Worm (Caenorhabditis elegans) whole organism, mixed stage, embryonic: Measurements from ENCODE around the gene ragc-1.
A peak's percentile ranks its signal among the peaks of the same experiment; 100 is the strongest.

Source experiments
- M03D4.4 ChIP-seq: sonication (generic microtip); optimal IDR thresholded peaks from 2 replicates; lab custom pipeline; 2017; ENCODE audit warnings: mild to moderate bottlenecking, missing genetic modification characterization, missing compliant biosample characterization
- bed-3 ChIP-seq: fragments of 200-800 bp; sonication (Bioruptor generic); optimal IDR thresholded peaks from 3 replicates; lab custom pipeline; 2018; ENCODE audit warnings: mild to moderate bottlenecking, missing genetic modification characterization, moderate library complexity, missing compliant biosample characterization
- blmp-1 ChIP-seq: fragments of 150-350 bp; optimal IDR thresholded peaks from 2 replicates; lab custom pipeline; 2014; ENCODE audit warnings: missing biosample characterization, missing genetic modification characterization
- ceh-43 ChIP-seq: fragments of 200-800 bp; sonication (Bioruptor generic); optimal IDR thresholded peaks from 2 replicates; lab custom pipeline; 2018; ENCODE audit warnings: mild to moderate bottlenecking, missing genetic modification characterization, moderate library complexity, missing compliant biosample characterization
- ceh-83 ChIP-seq: fragments of 200-800 bp; sonication (Bioruptor generic); optimal IDR thresholded peaks from 2 replicates; lab custom pipeline; 2018; ENCODE audit warnings: mild to moderate bottlenecking, missing genetic modification characterization, missing compliant biosample characterization
- ces-1 ChIP-seq: fragments of 150-350 bp; optimal IDR thresholded peaks from 2 replicates; lab custom pipeline; 2014; ENCODE audit warnings: missing biosample characterization, missing genetic modification reagents, missing genetic modification characterization
- cnd-1 ChIP-seq: fragments of 200-800 bp; sonication (Bioruptor generic); optimal IDR thresholded peaks from 2 replicates; lab custom pipeline; 2018; ENCODE audit warnings: mild to moderate bottlenecking, missing genetic modification characterization, missing compliant biosample characterization
- drap-1 ChIP-seq: fragments of 200-800 bp; sonication (Bioruptor generic); optimal IDR thresholded peaks from 3 replicates; lab custom pipeline; 2018; ENCODE audit warnings: mild to moderate bottlenecking, missing genetic modification characterization, missing compliant biosample characterization
- elt-1 ChIP-seq: sonication (generic microtip); optimal IDR thresholded peaks from 2 replicates; lab custom pipeline; 2017; ENCODE audit warnings: missing genetic modification characterization, mild to moderate bottlenecking, missing compliant biosample characterization, antibody characterized with exemption, moderate library complexity, borderline replicate concordance; ENCODE audit not compliant: insufficient read depth
- elt-3 ChIP-seq: fragments of 150-350 bp; optimal IDR thresholded peaks from 2 replicates; lab custom pipeline; 2014; ENCODE audit warnings: missing biosample characterization, missing genetic modification characterization
- flh-1 ChIP-seq: fragments of 200-800 bp; sonication (Bioruptor generic); optimal IDR thresholded peaks from 2 replicates; lab custom pipeline; 2018; ENCODE audit warnings: mild to moderate bottlenecking, missing genetic modification characterization, moderate library complexity, missing compliant biosample characterization
- ham-2 ChIP-seq: fragments of 200-800 bp; sonication (Bioruptor generic); optimal IDR thresholded peaks from 2 replicates; lab custom pipeline; 2018; ENCODE audit warnings: mild to moderate bottlenecking, missing genetic modification characterization, missing compliant biosample characterization
- hlh-1 ChIP-seq: fragments of 150-350 bp; optimal IDR thresholded peaks from 2 replicates; lab custom pipeline; 2014; ENCODE audit warnings: missing biosample characterization, missing genetic modification reagents, missing genetic modification characterization
- lin-13 ChIP-seq: fragments of 150-350 bp; optimal IDR thresholded peaks from 2 replicates; lab custom pipeline; 2014; ENCODE audit warnings: missing biosample characterization, missing genetic modification characterization
- lin-32 ChIP-seq: fragments of 200-800 bp; sonication (Bioruptor generic); optimal IDR thresholded peaks from 2 replicates; lab custom pipeline; 2018; ENCODE audit warnings: mild to moderate bottlenecking, missing genetic modification characterization, missing compliant biosample characterization
- lsy-2 ChIP-seq: fragments of 150-350 bp; optimal IDR thresholded peaks from 2 replicates; lab custom pipeline; 2014; ENCODE audit warnings: missing biosample characterization, missing genetic modification characterization
- mab-5 ChIP-seq: fragments of 150-350 bp; optimal IDR thresholded peaks from 2 replicates; lab custom pipeline; 2014; ENCODE audit warnings: missing biosample characterization, missing genetic modification characterization
- mep-1 ChIP-seq: fragments of 150-350 bp; optimal IDR thresholded peaks from 2 replicates; lab custom pipeline; 2017; ENCODE audit warnings: missing biosample characterization, missing genetic modification reagents, missing genetic modification characterization, inconsistent platforms
- mls-2 ChIP-seq: sonication (generic microtip); optimal IDR thresholded peaks from 2 replicates; lab custom pipeline; 2016; ENCODE audit warnings: mild to moderate bottlenecking, missing genetic modification characterization, moderate library complexity, missing compliant biosample characterization
- nhr-12 ChIP-seq: fragments of 150-350 bp; optimal IDR thresholded peaks from 2 replicates; lab custom pipeline; 2014; ENCODE audit warnings: missing biosample characterization, missing genetic modification characterization
- nhr-237 ChIP-seq: fragments of 150-350 bp; optimal IDR thresholded peaks from 2 replicates; lab custom pipeline; 2014; ENCODE audit warnings: missing biosample characterization, missing genetic modification characterization
- nhr-28 ChIP-seq: fragments of 150-350 bp; optimal IDR thresholded peaks from 2 replicates; lab custom pipeline; 2014; ENCODE audit warnings: missing biosample characterization, missing genetic modification characterization
- nhr-76 ChIP-seq: sonication (generic microtip); optimal IDR thresholded peaks from 2 replicates; lab custom pipeline; 2017; ENCODE audit warnings: missing biosample characterization, missing genetic modification characterization
- pha-4 ChIP-seq: fragments of 150-350 bp; optimal IDR thresholded peaks from 2 replicates; lab custom pipeline; 2018; ENCODE audit warnings: missing biosample characterization, missing genetic modification reagents, missing genetic modification characterization
- sem-2 ChIP-seq: fragments of 200-800 bp; sonication (Bioruptor generic); optimal IDR thresholded peaks from 2 replicates; lab custom pipeline; 2018; ENCODE audit warnings: mild to moderate bottlenecking, missing genetic modification characterization, missing compliant biosample characterization
- snpc-4 ChIP-seq: fragments of 150-350 bp; optimal IDR thresholded peaks from 2 replicates; lab custom pipeline; 2014; ENCODE audit warnings: missing biosample characterization, missing genetic modification characterization
- sptf-1 ChIP-seq: sonication (generic microtip); optimal IDR thresholded peaks from 2 replicates; lab custom pipeline; 2017; ENCODE audit warnings: mild to moderate bottlenecking, missing genetic modification characterization, moderate library complexity, missing compliant biosample characterization
- unc-120 ChIP-seq: sonication (generic microtip); optimal IDR thresholded peaks from 2 replicates; lab custom pipeline; 2017; ENCODE audit warnings: missing genetic modification characterization, missing compliant biosample characterization; ENCODE audit not compliant: poor library complexity, severe bottlenecking
- unc-39 ChIP-seq: fragments of 150-350 bp; optimal IDR thresholded peaks from 2 replicates; lab custom pipeline; 2014; ENCODE audit warnings: missing biosample characterization, missing genetic modification characterization
- unc-62 ChIP-seq: fragments of 150-350 bp; optimal IDR thresholded peaks from 2 replicates; lab custom pipeline; 2014; ENCODE audit warnings: missing biosample characterization, missing genetic modification reagents, missing genetic modification characterization
- zip-8 ChIP-seq: fragments of 150-350 bp; optimal IDR thresholded peaks from 2 replicates; lab custom pipeline; 2014; ENCODE audit warnings: missing biosample characterization, missing genetic modification characterization
- ztf-11 ChIP-seq: fragments of 150-350 bp; optimal IDR thresholded peaks from 2 replicates; lab custom pipeline; 2014; ENCODE audit warnings: missing biosample characterization, missing genetic modification characterization

Gene ragc-1

ce11 chrIV:11604909-11605308 lies at the start of gene ragc-1, which contains the start of gene Y24F12A.1:
ragc-1 (minus strand) TSS chrIV:11604933.
Y24F12A.1 (plus strand) TSS chrIV:11605254.
- TF ChIP-seq unc-120 (tag; lab: Kevin White, UChicago) = peak; percentile 19
- no peak for TF ChIP-seq zip-8
- peak; percentile 58 for TF ChIP-seq sptf-1 (tag; lab: Kevin White, UChicago)
- no peak for TF ChIP-seq nhr-28 (tag; lab: Kevin White, UChicago)
- peak; percentile 71 for TF ChIP-seq hlh-1 (tag; lab: Kevin White, UChicago)
- no peak for TF ChIP-seq nhr-76
- peak; percentile 57 for TF ChIP-seq M03D4.4
- no peak for TF ChIP-seq mls-2 (tag; lab: Kevin White, UChicago)
- TF ChIP-seq flh-1 (GFP tag; lab: Kevin White, UChicago) = peak; percentile 10
- TF ChIP-seq bed-3 (GFP tag; lab: Kevin White, UChicago) = peak; percentile 42
- TF ChIP-seq ceh-43 (GFP tag; lab: Kevin White, UChicago) = peak; percentile 69
- TF ChIP-seq snpc-4 (tag; lab: Kevin White, UChicago) = no peak
- TF ChIP-seq ceh-83 = no peak
- peak; percentile 40 for TF ChIP-seq ces-1 (GFP tag; lab: Kevin White, UChicago)
- TF ChIP-seq pha-4 (tag; lab: Kevin White, UChicago) = peak; percentile 36
- TF ChIP-seq drap-1 (GFP tag; lab: Kevin White, UChicago) = no peak
- TF ChIP-seq unc-39 (tag; lab: Kevin White, UChicago) = no peak
- TF ChIP-seq ztf-11 = no peak
- TF ChIP-seq cnd-1 = no peak
- no peak for TF ChIP-seq nhr-12 (tag; lab: Kevin White, UChicago)
- TF ChIP-seq lin-32 (GFP tag; lab: Kevin White, UChicago) = no peak
- peak; percentile 42 for TF ChIP-seq lsy-2 (tag; lab: Kevin White, UChicago)
- TF ChIP-seq ham-2 (GFP tag; lab: Kevin White, UChicago) = no peak
- no peak for TF ChIP-seq unc-62 (GFP tag; lab: Kevin White, UChicago)
- peak; percentile 12 for TF ChIP-seq nhr-237 (tag; lab: Kevin White, UChicago)
- peak; percentile 75 for TF ChIP-seq mep-1 (tag; lab: Kevin White, UChicago)
- peak; percentile 39 for TF ChIP-seq sem-2
- peak; percentile 17 for TF ChIP-seq elt-1
- TF ChIP-seq elt-3 = no peak
- no peak for TF ChIP-seq blmp-1 (tag; lab: Kevin White, UChicago)

- TF ChIP-seq mls-2 (tag; lab: Kevin White, UChicago) (no peak), nhr-12 (tag; lab: Kevin White, UChicago) (no peak), unc-39 (tag; lab: Kevin White, UChicago) (no peak), sem-2 (no peak), zip-8 (no peak), lin-13 (tag; lab: Kevin White, UChicago) (no peak), nhr-28 (tag; lab: Kevin White, UChicago) (no peak)
These were observed 47.3 kb upstream of the ragc-1 start, which contains the start of the genes acl-3 and ndub-6 for ce11 chrIV:11651965-11652453. acl-3 (minus strand) TSS chrIV:11652023. ndub-6 (plus strand) TSS chrIV:11652403.

ce11 chrIV:11650344-11650743 lies 45.6 kb upstream of the ragc-1 start:
- TF ChIP-seq elt-1 = no peak
- TF ChIP-seq ham-2 (GFP tag; lab: Kevin White, UChicago) = no peak
- no peak for TF ChIP-seq zip-8
- no peak for TF ChIP-seq pha-4 (tag; lab: Kevin White, UChicago)
- TF ChIP-seq lsy-2 (tag; lab: Kevin White, UChicago) = no peak
- TF ChIP-seq ces-1 (GFP tag; lab: Kevin White, UChicago) = no peak
- no peak for TF ChIP-seq mls-2 (tag; lab: Kevin White, UChicago)
- no peak for TF ChIP-seq ceh-43 (GFP tag; lab: Kevin White, UChicago)
- no peak for TF ChIP-seq lin-32 (GFP tag; lab: Kevin White, UChicago)
- no peak for TF ChIP-seq nhr-12 (tag; lab: Kevin White, UChicago)
- TF ChIP-seq sem-2 = no peak
- TF ChIP-seq lin-13 (tag; lab: Kevin White, UChicago) = no peak
- no peak for TF ChIP-seq unc-39 (tag; lab: Kevin White, UChicago)
- no peak for TF ChIP-seq bed-3 (GFP tag; lab: Kevin White, UChicago)
- TF ChIP-seq ceh-83 = no peak

- TF ChIP-seq sptf-1 (tag; lab: Kevin White, UChicago) (no peak), elt-1 (no peak), snpc-4 (tag; lab: Kevin White, UChicago) (no peak), hlh-1 (tag; lab: Kevin White, UChicago) (peak; percentile 15), blmp-1 (tag; lab: Kevin White, UChicago) (no peak), elt-3 (no peak), ham-2 (GFP tag; lab: Kevin White, UChicago) (no peak), mab-5 (tag; lab: Kevin White, UChicago) (no peak)
- TF ChIP-seq, all 35 proteins: peak for 1
These were observed 44.3 kb upstream of the ragc-1 start, which contains the start of gene ZK809.8 for ce11 chrIV:11649031-11649430. ZK809.8 (minus strand) TSS chrIV:11649064.
